Worm (Caenorhabditis elegans) whole organism, L1 larva: ENCODE measurements around the gene nas-19.

ENCODE experiments used
- C16A3.4 ChIP-seq: fragments of 150-350 bp; optimal IDR thresholded peaks from 2 replicates; lab custom pipeline; 2014; ENCODE audit warnings: missing biosample characterization, missing genetic modification characterization
- F16B12.6 ChIP-seq: fragments of 150-350 bp; optimal IDR thresholded peaks from 2 replicates; lab custom pipeline; 2014; ENCODE audit warnings: missing biosample characterization, missing genetic modification characterization
- Y116A8C.19 ChIP-seq: sonication (generic microtip); optimal IDR thresholded peaks from 2 replicates; lab custom pipeline; 2016; ENCODE audit warnings: missing compliant biosample characterization, missing genetic modification characterization, borderline replicate concordance
- aha-1 ChIP-seq: fragments of 150-350 bp; optimal IDR thresholded peaks from 2 replicates; lab custom pipeline; 2014; ENCODE audit warnings: missing biosample characterization, missing genetic modification characterization
- ceh-8 ChIP-seq: fragments of 200-800 bp; sonication (Bioruptor generic); optimal IDR thresholded peaks from 2 replicates; lab custom pipeline; 2018; ENCODE audit warnings: mild to moderate bottlenecking, missing genetic modification characterization, moderate library complexity, missing compliant biosample characterization
- ceh-82 ChIP-seq, 3 experiments: fragments of 150-350 bp in 1 of 3; sonication (generic microtip) in 2 of 3; optimal IDR thresholded peaks; 2 replicates each; lab custom pipeline; 2014 to 2017; ENCODE audit warnings: missing biosample characterization in 3 of 3, missing genetic modification characterization in 3 of 3
- dpl-1 ChIP-seq, 3 experiments: fragments of 150-350 bp in 2 of 3; sonication (generic microtip) in 1 of 3; optimal IDR thresholded peaks; 2 replicates each; lab custom pipeline; 2014 to 2017; ENCODE audit warnings: missing biosample characterization in 3 of 3, missing genetic modification characterization in 3 of 3, missing genetic modification reagents in 3 of 3
- dsc-1 ChIP-seq: sonication (generic microtip); optimal IDR thresholded peaks from 2 replicates; lab custom pipeline; 2016; ENCODE audit warnings: mild to moderate bottlenecking, missing genetic modification characterization, missing compliant biosample characterization
- efl-1 ChIP-seq, 4 experiments: fragments of 150-350 bp; optimal IDR thresholded peaks in 3 of 4; peaks in 1 of 4; 1 replicate in 1 of 4; 2 replicates in 3 of 4; lab custom pipeline; 2014; ENCODE audit warnings: missing biosample characterization in 2 of 4, missing genetic modification characterization in 2 of 4, missing genetic modification reagents in 2 of 4
- elt-2 ChIP-seq: sonication (generic microtip); optimal IDR thresholded peaks from 2 replicates; lab custom pipeline; 2016; ENCODE audit warnings: missing genetic modification characterization, mild to moderate bottlenecking, inconsistent platforms, missing compliant biosample characterization, missing genetic modification reagents
- elt-3 ChIP-seq, 6 experiments: fragments of 150-350 bp in 1 of 6; sonication (generic microtip); optimal IDR thresholded peaks; 2 replicates each; lab custom pipeline; 2017 to 2018; ENCODE audit warnings: missing biosample characterization in 6 of 6, missing genetic modification characterization in 6 of 6, inconsistent platforms in 1 of 6
- fos-1 ChIP-seq: fragments of 150-350 bp; optimal IDR thresholded peaks from 2 replicates; lab custom pipeline; 2014; ENCODE audit warnings: missing biosample characterization, missing genetic modification characterization
- hlh-4 ChIP-seq: sonication (generic microtip); optimal IDR thresholded peaks from 2 replicates; lab custom pipeline; 2016; ENCODE audit warnings: mild to moderate bottlenecking, missing genetic modification characterization, missing compliant biosample characterization
- irx-1 ChIP-seq: sonication (generic microtip); optimal IDR thresholded peaks from 2 replicates; lab custom pipeline; 2016; ENCODE audit warnings: missing genetic modification characterization, missing compliant biosample characterization
- lin-13 ChIP-seq: fragments of 150-350 bp; optimal IDR thresholded peaks from 2 replicates; lab custom pipeline; 2014; ENCODE audit warnings: missing biosample characterization, missing genetic modification reagents, missing genetic modification characterization
- lin-14 ChIP-seq: fragments of 200-800 bp; sonication (Bioruptor generic); optimal IDR thresholded peaks from 2 replicates; lab custom pipeline; 2018; ENCODE audit warnings: mild to moderate bottlenecking, missing genetic modification characterization, moderate library complexity, missing compliant biosample characterization
- lin-35 ChIP-seq, 2 experiments: fragments of 150-350 bp; optimal IDR thresholded peaks; 2 replicates each; lab custom pipeline; 2014; ENCODE audit warnings: missing biosample characterization in 2 of 2, missing genetic modification characterization in 2 of 2, missing genetic modification reagents in 2 of 2
- lir-3 ChIP-seq: sonication (generic microtip); optimal IDR thresholded peaks from 2 replicates; lab custom pipeline; 2016; ENCODE audit warnings: mild to moderate bottlenecking, missing genetic modification characterization, moderate library complexity, missing compliant biosample characterization; ENCODE audit not compliant: poor library complexity
- mdl-1 ChIP-seq, 2 experiments: fragments of 150-350 bp; optimal IDR thresholded peaks; 2 replicates each; lab custom pipeline; 2014 to 2017; ENCODE audit warnings: missing biosample characterization in 2 of 2, missing genetic modification characterization in 2 of 2, inconsistent platforms in 1 of 2
- mep-1 ChIP-seq: fragments of 150-350 bp; optimal IDR thresholded peaks from 2 replicates; lab custom pipeline; 2014; ENCODE audit warnings: missing biosample characterization, missing genetic modification characterization
- nhr-11 ChIP-seq: fragments of 150-350 bp; optimal IDR thresholded peaks from 2 replicates; lab custom pipeline; 2014; ENCODE audit warnings: missing biosample characterization, missing genetic modification characterization
- nhr-12 ChIP-seq: sonication (generic microtip); optimal IDR thresholded peaks from 2 replicates; lab custom pipeline; 2017; ENCODE audit warnings: missing biosample characterization, missing genetic modification characterization
- nhr-19 ChIP-seq: fragments of 200-800 bp; sonication (Bioruptor generic); conservative IDR thresholded peaks from 2 replicates; pipeline ENCODE4 v1.3.6; 2022; ENCODE audit warnings: missing genetic modification characterization, missing compliant biosample characterization
- nhr-20 ChIP-seq: sonication (generic microtip); optimal IDR thresholded peaks from 2 replicates; lab custom pipeline; 2016; ENCODE audit warnings: mild to moderate bottlenecking, missing genetic modification characterization, missing compliant biosample characterization
- nhr-237 ChIP-seq: fragments of 150-350 bp; optimal IDR thresholded peaks from 2 replicates; lab custom pipeline; 2014; ENCODE audit warnings: missing biosample characterization, missing genetic modification characterization
- nhr-47 ChIP-seq: sonication (generic microtip); optimal IDR thresholded peaks from 2 replicates; lab custom pipeline; 2016; ENCODE audit warnings: mild to moderate bottlenecking, missing genetic modification characterization, moderate library complexity, missing compliant biosample characterization
- nhr-71 ChIP-seq: sonication (generic microtip); optimal IDR thresholded peaks from 2 replicates; lab custom pipeline; 2016; ENCODE audit warnings: mild to moderate bottlenecking, missing genetic modification characterization, moderate library complexity, missing compliant biosample characterization
- nhr-77 ChIP-seq: fragments of 150-350 bp; optimal IDR thresholded peaks from 2 replicates; lab custom pipeline; 2014; ENCODE audit warnings: missing biosample characterization, missing genetic modification characterization
- nhr-85 ChIP-seq: sonication (generic microtip); peaks from one replicate; lab custom pipeline; 2016; ENCODE audit warnings: missing genetic modification characterization, inconsistent platforms, missing compliant biosample characterization
- nhr-90 ChIP-seq: sonication (generic microtip); optimal IDR thresholded peaks from 2 replicates; lab custom pipeline; 2016; ENCODE audit warnings: mild to moderate bottlenecking, missing genetic modification characterization, missing compliant biosample characterization; ENCODE audit not compliant: poor library complexity
- rnt-1 ChIP-seq: sonication (generic microtip); optimal IDR thresholded peaks from 2 replicates; lab custom pipeline; 2016; ENCODE audit warnings: mild to moderate bottlenecking, missing genetic modification characterization, moderate library complexity, missing compliant biosample characterization
- skn-1 ChIP-seq: fragments of 150-350 bp; optimal IDR thresholded peaks from 2 replicates; lab custom pipeline; 2014; ENCODE audit warnings: missing biosample characterization, missing genetic modification characterization
- snpc-4 ChIP-seq: fragments of 150-350 bp; optimal IDR thresholded peaks from 2 replicates; lab custom pipeline; 2014; ENCODE audit warnings: missing biosample characterization, missing genetic modification characterization
- snu-23 ChIP-seq: sonication (generic microtip); optimal IDR thresholded peaks from 2 replicates; lab custom pipeline; 2016; ENCODE audit warnings: missing genetic modification characterization, missing compliant biosample characterization
- sptf-1 ChIP-seq: fragments of 150-350 bp; optimal IDR thresholded peaks from 2 replicates; lab custom pipeline; 2014; ENCODE audit warnings: missing biosample characterization, missing genetic modification characterization
- sup-37 ChIP-seq: fragments of 200-800 bp; sonication (Bioruptor generic); optimal IDR thresholded peaks from 2 replicates; lab custom pipeline; 2018; ENCODE audit warnings: mild to moderate bottlenecking, missing genetic modification characterization, missing compliant biosample characterization
- swsn-7 ChIP-seq: sonication (generic microtip); optimal IDR thresholded peaks from 2 replicates; lab custom pipeline; 2016; ENCODE audit warnings: missing genetic modification characterization, missing compliant biosample characterization
- unc-130 ChIP-seq: fragments of 150-350 bp; optimal IDR thresholded peaks from 2 replicates; lab custom pipeline; 2017; ENCODE audit warnings: missing biosample characterization, missing genetic modification characterization, inconsistent platforms
- unc-86 ChIP-seq: sonication (generic microtip); optimal IDR thresholded peaks from 2 replicates; lab custom pipeline; 2016; ENCODE audit warnings: missing genetic modification characterization, missing compliant biosample characterization
- unc-98 ChIP-seq: fragments of 200-800 bp; sonication (Bioruptor generic); IDR thresholded peaks from 2 replicates; pipeline ENCODE4 v1.3.6; 2022; ENCODE audit warnings: missing genetic modification characterization, missing compliant biosample characterization
- xbp-1 ChIP-seq: sonication (generic microtip); optimal IDR thresholded peaks from 2 replicates; lab custom pipeline; 2016; ENCODE audit warnings: missing genetic modification characterization, missing compliant biosample characterization
- zag-1 ChIP-seq: fragments of 150-350 bp; optimal IDR thresholded peaks from 2 replicates; lab custom pipeline; 2014; ENCODE audit warnings: missing biosample characterization, missing genetic modification characterization

The nas-19 gene

ce11 chrV:11415059-11415458 lies 12.5 kb upstream of the nas-19 start, which contains the start of gene deg-3:
deg-3 (minus strand) TSS chrV:11415159.
- TF ChIP-seq fos-1 (tag; lab: Kevin White, UChicago), result no peak
- TF ChIP-seq efl-1 (optimal IDR thresholded peaks at IDR 0.05; lab: Kevin White, UChicago), result no peak
- peak in 1 of 2 experiments; percentile 34 for TF ChIP-seq efl-1 (GFP tag; optimal IDR thresholded peaks at IDR 0.05 in 1 of 2; lab: Kevin White, UChicago)

- TF ChIP-seq aha-1 (no peak), xbp-1 (tag; lab: Kevin White, UChicago) (peak; percentile 6), zag-1 (tag; lab: Kevin White, UChicago) (no peak), elt-2 (peak; percentile 72), lin-14 (GFP tag; lab: Kevin White, UChicago) (peak; percentile 68), dsc-1 (no peak), nhr-90 (tag; lab: Kevin White, UChicago) (peak; percentile 61), sptf-1 (tag; lab: Kevin White, UChicago) (no peak), snu-23 (peak; percentile 74), mdl-1 (tag; optimal IDR thresholded peaks at IDR 0.05; lab: Kevin White, UChicago) (peak in 1 of 2 experiments; percentile 59), F16B12.6 (no peak), unc-130 (peak; percentile 41), Y116A8C.19 (tag; lab: Kevin White, UChicago) (no peak), rnt-1 (peak; percentile 71), unc-86 (tag; lab: Kevin White, UChicago) (no peak), efl-1 (optimal IDR thresholded peaks at IDR 0.05; lab: Kevin White, UChicago) (peak; percentile 11 to 46), efl-1 (GFP tag; optimal IDR thresholded peaks at IDR 0.05 in 1 of 2; lab: Kevin White, UChicago) (peak; percentile 23 to 93), ceh-82 (tag; optimal IDR thresholded peaks at IDR 0.05; lab: Kevin White, UChicago) (peak in 1 of 3 experiments; percentile 3), nhr-20 (tag; lab: Kevin White, UChicago) (peak; percentile 72), nhr-77 (peak; percentile 51), dpl-1 (GFP tag; optimal IDR thresholded peaks at IDR 0.05; lab: Kevin White, UChicago) (peak; percentile 16 to 31 (median 20)), nhr-85 (tag; lab: Kevin White, UChicago) (peak; percentile 78), ceh-8 (no peak), lin-35 (GFP tag; optimal IDR thresholded peaks at IDR 0.05; lab: Kevin White, UChicago) (peak in 1 of 2 experiments; percentile 81), nhr-71 (tag; lab: Kevin White, UChicago) (peak; percentile 71), unc-98 (GFP tag; lab: Robert Waterston, UW) (peak; percentile 43), nhr-237 (tag; lab: Kevin White, UChicago) (no peak), lir-3 (tag; lab: Kevin White, UChicago) (no peak), sup-37 (peak; percentile 9), skn-1 (tag; lab: Kevin White, UChicago) (peak; percentile 33), mep-1 (tag; lab: Kevin White, UChicago) (peak; percentile 35), nhr-12 (tag; lab: Kevin White, UChicago) (no peak), nhr-47 (tag; lab: Kevin White, UChicago) (no peak), C16A3.4 (tag; lab: Kevin White, UChicago) (peak; percentile 19), irx-1 (tag; lab: Kevin White, UChicago) (no peak), elt-3 (tag; optimal IDR thresholded peaks at IDR 0.05; lab: Kevin White, UChicago) (peak in 2 of 6 experiments; percentile 19 to 23), nhr-11 (tag; lab: Kevin White, UChicago) (no peak), snpc-4 (peak; percentile 32), hlh-4 (tag; lab: Kevin White, UChicago) (no peak), swsn-7 (tag; lab: Kevin White, UChicago) (peak; percentile 42), nhr-19 (GFP tag; lab: Robert Waterston, UW) (peak; percentile 73), lin-13 (no peak)
Measured at ce11 chrV:11412125-11412524, 9.6 kb upstream of the nas-19 start.
